Fruit fly (Drosophila melanogaster) whole organism, adult: Measurements from ENCODE around the gene TwdlV.
"Not testable (repeated sequence)": the region's sequence is repeated elsewhere in the genome, so short reads cannot be mapped to it uniquely, and the experiment has no call there.

ENCODE experiments used
- CG11617 ChIP-seq: fragments of 200-800 bp; sonication (Bioruptor generic); optimal IDR thresholded peaks from 2 replicates; lab custom pipeline; 2017; ENCODE audit warnings: mild to moderate bottlenecking, missing biosample characterization, missing genetic modification reagents, missing genetic modification characterization
- CG12768 ChIP-seq: fragments of 200-800 bp; sonication (Bioruptor generic); optimal IDR thresholded peaks from 2 replicates; lab custom pipeline; 2017; ENCODE audit warnings: missing biosample characterization, missing genetic modification characterization, mild to moderate bottlenecking, moderate library complexity, missing genetic modification reagents
- CG14711 ChIP-seq: fragments of 200-800 bp; sonication (Bioruptor generic); optimal IDR thresholded peaks from 2 replicates; lab custom pipeline; 2018; ENCODE audit warnings: missing biosample characterization, mild to moderate bottlenecking, missing genetic modification characterization, moderate library complexity
- CG1620 ChIP-seq: fragments of 200-800 bp; sonication (Bioruptor generic); optimal IDR thresholded peaks from 2 replicates; lab custom pipeline; 2016; ENCODE audit warnings: missing biosample characterization, missing genetic modification characterization
- CG33017 ChIP-seq: fragments of 200-800 bp; sonication (Bioruptor generic); optimal IDR thresholded peaks from 2 replicates; lab custom pipeline; 2018; ENCODE audit warnings: missing biosample characterization, mild to moderate bottlenecking, missing genetic modification characterization, moderate library complexity
- CG5204 ChIP-seq: fragments of 200-800 bp; sonication (Bioruptor generic); optimal IDR thresholded peaks from 2 replicates; lab custom pipeline; 2016; ENCODE audit warnings: missing biosample characterization, missing genetic modification characterization
- CG7045 ChIP-seq: fragments of 200-800 bp; sonication (Bioruptor generic); optimal IDR thresholded peaks from 2 replicates; lab custom pipeline; 2017; ENCODE audit warnings: missing biosample characterization, mild to moderate bottlenecking, missing genetic modification characterization
- CG7101 ChIP-seq: fragments of 200-800 bp; sonication (Bioruptor generic); optimal IDR thresholded peaks from 2 replicates; lab custom pipeline; 2018; ENCODE audit warnings: missing biosample characterization, mild to moderate bottlenecking, missing genetic modification characterization, moderate library complexity
- Clk ChIP-seq: fragments of 200-800 bp; sonication (Bioruptor generic); optimal IDR thresholded peaks from 2 replicates; lab custom pipeline; 2017; ENCODE audit warnings: missing biosample characterization, missing genetic modification characterization
- Crg-1 ChIP-seq: fragments of 200-800 bp; sonication (Bioruptor generic); optimal IDR thresholded peaks from 2 replicates; lab custom pipeline; 2016; ENCODE audit warnings: missing biosample characterization, missing genetic modification characterization
- Hr96 ChIP-seq: fragments of 200-800 bp; sonication (Bioruptor generic); optimal IDR thresholded peaks from 2 replicates; lab custom pipeline; 2016; ENCODE audit warnings: missing biosample characterization, missing genetic modification characterization
- Mnt ChIP-seq: fragments of 200-800 bp; sonication (Bioruptor generic); optimal IDR thresholded peaks from 2 replicates; lab custom pipeline; 2016; ENCODE audit warnings: missing biosample characterization, mild to moderate bottlenecking, missing genetic modification characterization
- bab1 ChIP-seq: fragments of 200-800 bp; sonication (Bioruptor generic); optimal IDR thresholded peaks from 3 replicates; lab custom pipeline; 2019; ENCODE audit warnings: missing biosample characterization, mild to moderate bottlenecking, missing genetic modification characterization, moderate library complexity
- cic ChIP-seq: fragments of 200-800 bp; sonication (Bioruptor generic); optimal IDR thresholded peaks from 2 replicates; lab custom pipeline; 2017; ENCODE audit warnings: missing biosample characterization, mild to moderate bottlenecking, missing genetic modification characterization, moderate library complexity
- cnc ChIP-seq, 2 experiments: fragments of >200 bp; optimal IDR thresholded peaks; 2 replicates each; lab custom pipeline; 2017
- kay ChIP-seq: fragments of 200-800 bp; sonication (Bioruptor generic); peaks from one replicate; lab custom pipeline; 2016; ENCODE audit warnings: missing biosample characterization, missing genetic modification characterization, borderline replicate concordance
- ovo ChIP-seq: fragments of 200-800 bp; sonication (Bioruptor generic); optimal IDR thresholded peaks from 2 replicates; lab custom pipeline; 2016; ENCODE audit warnings: missing biosample characterization, missing genetic modification characterization
- pad ChIP-seq: fragments of 200-800 bp; sonication (Bioruptor generic); optimal IDR thresholded peaks from 3 replicates; lab custom pipeline; 2017; ENCODE audit warnings: missing biosample characterization, missing genetic modification characterization, mild to moderate bottlenecking, moderate library complexity, missing genetic modification reagents
- tj ChIP-seq: fragments of 200-800 bp; sonication (Bioruptor generic); optimal IDR thresholded peaks from 3 replicates; lab custom pipeline; 2017; ENCODE audit warnings: missing biosample characterization, mild to moderate bottlenecking, missing genetic modification characterization, moderate library complexity
- toe ChIP-seq: fragments of 200-800 bp; sonication (Bioruptor generic); optimal IDR thresholded peaks from 2 replicates; lab custom pipeline; 2016; ENCODE audit warnings: missing biosample characterization, missing genetic modification characterization

Gene TwdlV

DNA sequence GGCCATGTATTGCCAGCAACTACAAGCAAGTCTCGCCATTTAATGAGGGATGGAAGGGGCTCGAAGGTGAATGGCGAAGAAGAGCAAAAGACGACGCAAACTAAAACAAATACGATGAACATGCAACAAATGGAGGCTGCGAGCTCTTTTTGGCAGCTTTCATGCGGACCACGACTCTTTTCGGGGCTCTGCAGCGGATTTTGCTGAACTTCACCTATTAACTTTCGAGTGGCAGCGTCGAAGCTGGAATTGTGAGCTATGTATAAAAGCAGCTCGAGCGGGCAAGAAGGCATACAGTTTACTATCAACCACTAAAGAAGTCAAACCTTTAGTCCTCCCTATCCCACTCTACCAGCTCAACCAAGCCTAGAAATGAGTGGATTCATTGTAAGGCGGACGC lies at the start of gene TwdlV:
TwdlV (plus strand) TSS at position 301 of the 400 bp plus-strand sequence.
- TF ChIP-seq CG14711 (no peak), CG33017 (tag; lab: Kevin White, UChicago) (no peak), kay (no peak), Mnt (GFP tag; lab: Kevin White, UChicago) (no peak), Hr96 (no peak), cnc (optimal IDR thresholded peaks at IDR 0.05; lab: Kevin White, UChicago) (no peak), ovo (GFP tag; lab: Kevin White, UChicago) (no peak), bab1 (GFP tag; lab: Kevin White, UChicago) (no peak), tj (GFP tag; lab: Kevin White, UChicago) (no peak), CG7045 (GFP tag; lab: Kevin White, UChicago) (no peak), CG5204 (GFP tag; lab: Kevin White, UChicago) (no peak)

DNA sequence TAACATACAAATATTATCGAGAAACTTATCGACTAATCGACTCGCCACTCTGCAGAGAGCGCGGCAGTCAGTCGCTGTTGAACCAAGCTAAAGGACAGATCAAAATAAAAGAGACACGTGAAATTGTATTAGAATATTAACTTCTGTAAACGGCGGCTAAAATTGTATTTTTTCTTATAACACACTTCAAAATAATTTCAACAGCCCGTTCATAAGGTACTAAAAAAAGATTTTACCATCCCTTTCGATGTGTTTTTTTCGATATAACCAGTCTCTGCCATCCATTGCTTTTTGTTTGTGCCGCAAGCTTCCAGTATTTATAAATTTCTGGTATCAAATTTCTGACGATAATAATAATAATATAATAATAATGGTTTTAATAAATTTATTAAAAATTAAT lies 43.0 kb upstream of the TwdlV start, which contains the start of gene aux:
aux (plus strand) TSS at position 301 of the 400 bp plus-strand sequence.
- not testable (repeated sequence) for TF ChIP-seq bab1, tj, CG11617 (GFP tag; lab: Kevin White, UChicago)

DNA sequence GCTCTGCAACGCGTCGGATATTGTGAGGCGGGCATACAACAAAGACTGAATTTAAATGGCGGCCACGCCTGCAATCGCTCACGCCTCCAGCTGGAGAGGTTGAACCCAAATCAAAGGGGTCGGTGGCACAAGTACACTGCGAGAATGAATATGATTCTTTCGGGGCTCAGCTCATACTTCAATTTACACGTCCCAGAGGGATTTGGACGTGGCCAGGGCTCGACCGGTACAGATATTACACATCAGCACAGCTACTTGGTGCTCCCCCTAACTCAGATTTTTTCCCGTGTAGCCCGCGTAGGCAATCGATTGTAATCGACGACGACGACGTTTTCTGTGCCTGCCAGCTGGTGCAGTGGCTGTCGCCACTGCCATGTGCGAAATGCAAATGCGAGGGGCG lies 40.5 kb upstream of the TwdlV start:
- TF ChIP-seq Clk (GFP tag; lab: Kevin White, UChicago): no peak
- peak; percentile 61 for TF ChIP-seq CG5204 (GFP tag; lab: Kevin White, UChicago)
- peak; percentile 17 for TF ChIP-seq CG7101 (tag; lab: Kevin White, UChicago)
- no peak for TF ChIP-seq CG14711
- TF ChIP-seq toe (GFP tag; lab: Kevin White, UChicago): peak; percentile 23
- TF ChIP-seq Hr96: peak; percentile 25
- TF ChIP-seq bab1 (GFP tag; lab: Kevin White, UChicago): no peak
- TF ChIP-seq CG7045 (GFP tag; lab: Kevin White, UChicago): peak; percentile 39
- TF ChIP-seq kay: no peak
- TF ChIP-seq CG33017 (tag; lab: Kevin White, UChicago): peak; percentile 12
- TF ChIP-seq cic (GFP tag; lab: Kevin White, UChicago): no peak
- TF ChIP-seq Mnt (GFP tag; lab: Kevin White, UChicago): no peak
- TF ChIP-seq tj (GFP tag; lab: Kevin White, UChicago): peak; percentile 3
- TF ChIP-seq CG12768 (GFP tag; lab: Kevin White, UChicago): peak; percentile 53
- TF ChIP-seq ovo (GFP tag; lab: Kevin White, UChicago): no peak
- no peak for TF ChIP-seq cnc (optimal IDR thresholded peaks at IDR 0.05; lab: Kevin White, UChicago)
- TF ChIP-seq pad (GFP tag; lab: Kevin White, UChicago): no peak

DNA sequence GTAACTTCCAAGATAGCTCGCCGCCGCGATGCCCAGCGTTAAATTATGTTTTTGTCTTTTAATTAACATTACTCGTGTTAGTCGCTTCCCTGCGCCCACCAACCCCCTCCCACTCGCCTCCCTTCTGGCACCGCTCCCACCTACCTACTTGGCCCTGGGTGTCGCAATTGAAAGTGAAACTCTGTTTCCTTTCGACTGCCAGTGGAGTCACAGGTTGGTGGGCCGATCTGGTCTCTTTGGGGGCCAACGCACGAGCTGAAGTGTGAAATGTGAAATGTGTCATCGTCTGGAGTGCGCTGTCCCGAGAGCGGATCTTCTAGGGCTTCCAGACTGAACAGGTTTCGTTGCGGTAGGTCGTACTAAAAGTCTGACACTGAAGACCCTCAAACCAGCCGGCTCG lies 39.9 kb upstream of the TwdlV start:
- TF ChIP-seq CG1620 (GFP tag; lab: Kevin White, UChicago): no peak
- no peak for TF ChIP-seq CG11617 (GFP tag; lab: Kevin White, UChicago)
- TF ChIP-seq Hr96: no peak

DNA sequence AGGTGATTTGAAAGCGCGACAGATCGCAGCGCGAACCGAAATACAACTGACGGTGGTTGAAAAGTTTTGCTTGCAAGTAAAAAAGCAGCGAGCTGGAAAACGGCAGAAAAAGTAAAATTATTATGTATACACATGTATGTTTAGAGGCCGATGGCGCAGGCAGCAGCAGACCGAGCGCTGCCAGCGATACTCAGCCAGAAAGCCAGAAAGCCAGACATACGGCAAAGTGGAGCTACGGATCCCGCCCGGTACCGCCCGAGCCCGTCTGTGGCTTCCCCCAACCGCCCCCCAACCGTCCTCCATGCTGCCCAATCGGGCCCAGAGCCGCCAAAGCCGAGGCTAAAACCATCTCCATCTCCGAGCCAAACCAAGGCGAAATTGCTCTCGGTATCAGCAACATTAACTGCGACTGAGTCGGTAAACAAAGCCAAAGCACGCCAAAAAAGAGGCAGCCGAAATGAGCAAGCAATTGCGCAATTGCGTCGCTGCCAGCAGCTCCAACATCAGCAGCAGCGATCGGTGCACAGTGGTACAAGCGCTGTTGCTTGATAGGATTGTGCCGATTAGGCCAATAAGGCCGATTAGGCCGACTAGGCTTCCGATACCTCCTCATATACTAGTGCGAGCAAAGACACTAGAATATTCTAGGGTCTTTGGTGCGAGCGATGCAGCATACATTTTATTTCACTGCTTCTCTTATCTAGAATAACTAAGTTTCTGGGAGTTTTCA lies 39.1 kb upstream of the TwdlV start, which contains the start of gene CG14636:
CG14636 (minus strand) TSS at position 51 of the 730 bp plus-strand sequence.
- TF ChIP-seq CG14711 (no peak), Clk (GFP tag; lab: Kevin White, UChicago) (no peak), CG5204 (GFP tag; lab: Kevin White, UChicago) (no peak), CG11617 (GFP tag; lab: Kevin White, UChicago) (no peak), bab1 (GFP tag; lab: Kevin White, UChicago) (no peak), kay (no peak), Hr96 (no peak), ovo (GFP tag; lab: Kevin White, UChicago) (no peak), toe (GFP tag; lab: Kevin White, UChicago) (no peak), tj (GFP tag; lab: Kevin White, UChicago) (no peak), pad (GFP tag; lab: Kevin White, UChicago) (no peak), Crg-1 (GFP tag; lab: Kevin White, UChicago) (no peak), CG33017 (tag; lab: Kevin White, UChicago) (no peak), CG12768 (GFP tag; lab: Kevin White, UChicago) (no peak)

DNA sequence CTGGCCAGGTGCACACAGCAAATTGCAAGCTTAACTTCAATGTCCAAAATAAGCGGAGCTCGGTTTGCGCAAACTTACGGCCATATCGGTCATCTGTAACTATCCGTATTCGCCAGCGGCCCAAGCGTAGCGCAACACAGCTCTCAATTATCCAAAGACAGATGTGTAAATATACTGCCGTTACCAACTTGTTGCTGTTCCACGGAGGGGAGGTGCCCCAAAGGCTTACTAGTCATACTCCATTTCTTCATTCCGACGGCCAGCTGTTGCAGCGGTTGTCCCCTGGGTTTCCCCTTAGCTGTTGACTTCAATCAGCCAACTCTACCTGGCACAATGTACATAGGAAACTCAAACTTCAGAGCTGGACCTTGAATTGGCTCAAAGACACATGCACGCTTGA lies 34.5 kb upstream of the TwdlV start, which contains the start of gene CG31516:
CG31516 (minus strand) TSS at position 101 of the 400 bp plus-strand sequence.
- TF ChIP-seq Hr96 (no peak), CG1620 (GFP tag; lab: Kevin White, UChicago) (no peak), bab1 (GFP tag; lab: Kevin White, UChicago) (no peak), Clk (GFP tag; lab: Kevin White, UChicago) (no peak), toe (GFP tag; lab: Kevin White, UChicago) (no peak), Crg-1 (GFP tag; lab: Kevin White, UChicago) (no peak), cnc (optimal IDR thresholded peaks at IDR 0.05; lab: Kevin White, UChicago) (no peak), CG33017 (tag; lab: Kevin White, UChicago) (no peak), kay (no peak)
